Fruit fly (Drosophila melanogaster): Measurements from ENCODE around the gene CG9706.

The CG9706 gene

dm6 chr3L:16782789-16783188 lies at the start of gene CG9706:
Gene CG9706 (plus strand): TSS chr3L:16783010.
- no peak for TF ChIP-seq ttk (optimal IDR thresholded peaks at IDR 0.05)
- TF ChIP-seq h (optimal IDR thresholded peaks at IDR 0.05) = no peak
- TF ChIP-seq Sin3A (optimal IDR thresholded peaks at IDR 0.05) = no peak
- no peak for TF ChIP-seq psq (optimal IDR thresholded peaks at IDR 0.05)
- no peak for TF ChIP-seq Myc (optimal IDR thresholded peaks at IDR 0.05)
- TF ChIP-seq insv (optimal IDR thresholded peaks at IDR 0.05) = no peak

dm6 chr3L:16733246-16733645 lies 49.6 kb upstream of the CG9706 start, which contains the start of gene CG9701:
Gene CG9701 (plus strand): TSS chr3L:16733546.
- TF ChIP-seq psq (optimal IDR thresholded peaks at IDR 0.05) (no peak), insv (optimal IDR thresholded peaks at IDR 0.05) (no peak), h (optimal IDR thresholded peaks at IDR 0.05) (no peak), Sin3A (optimal IDR thresholded peaks at IDR 0.05) (no peak), ttk (optimal IDR thresholded peaks at IDR 0.05) (no peak), Myc (optimal IDR thresholded peaks at IDR 0.05) (no peak)

- no peak for TF ChIP-seq psq (optimal IDR thresholded peaks at IDR 0.05)
- TF ChIP-seq insv (optimal IDR thresholded peaks at IDR 0.05) = no peak
- TF ChIP-seq Sin3A (optimal IDR thresholded peaks at IDR 0.05) = no peak
- TF ChIP-seq Myc (optimal IDR thresholded peaks at IDR 0.05) = no peak
- TF ChIP-seq h (optimal IDR thresholded peaks at IDR 0.05) = no peak
- no peak for TF ChIP-seq ttk (optimal IDR thresholded peaks at IDR 0.05)
Observed at dm6 chr3L:16741660-16742059, 41.1 kb upstream of the CG9706 start.

- no peak for TF ChIP-seq h (optimal IDR thresholded peaks at IDR 0.05)
- TF ChIP-seq psq (optimal IDR thresholded peaks at IDR 0.05) = no peak
- no peak for TF ChIP-seq Myc (optimal IDR thresholded peaks at IDR 0.05)
- no peak for TF ChIP-seq ttk (optimal IDR thresholded peaks at IDR 0.05)
- no peak for TF ChIP-seq insv (optimal IDR thresholded peaks at IDR 0.05)
- no peak for TF ChIP-seq Sin3A (optimal IDR thresholded peaks at IDR 0.05)
Observed at dm6 chr3L:16743906-16744704, 38.7 kb upstream of the CG9706 start.

- TF ChIP-seq Myc (optimal IDR thresholded peaks at IDR 0.05) = no peak
- no peak for TF ChIP-seq ttk (optimal IDR thresholded peaks at IDR 0.05)
- TF ChIP-seq insv (optimal IDR thresholded peaks at IDR 0.05) = no peak
- TF ChIP-seq psq (optimal IDR thresholded peaks at IDR 0.05) = no peak
Observed at dm6 chr3L:16746586-16747383, 36.0 kb upstream of the CG9706 start.

dm6 chr3L:16748343-16748742 lies 34.5 kb upstream of the CG9706 start:
- no peak for TF ChIP-seq Sin3A (optimal IDR thresholded peaks at IDR 0.05)

dm6 chr3L:16749726-16750125 lies 33.1 kb upstream of the CG9706 start:
- TF ChIP-seq Sin3A (optimal IDR thresholded peaks at IDR 0.05) = no peak
- no peak for TF ChIP-seq psq (optimal IDR thresholded peaks at IDR 0.05)
- no peak for TF ChIP-seq Myc (optimal IDR thresholded peaks at IDR 0.05)
- no peak for TF ChIP-seq insv (optimal IDR thresholded peaks at IDR 0.05)
- no peak for TF ChIP-seq ttk (optimal IDR thresholded peaks at IDR 0.05)
- no peak for TF ChIP-seq h (optimal IDR thresholded peaks at IDR 0.05)

dm6 chr3L:16750750-16751149 lies 32.1 kb upstream of the CG9706 start:
- no peak for TF ChIP-seq psq (optimal IDR thresholded peaks at IDR 0.05)
- no peak for TF ChIP-seq Sin3A (optimal IDR thresholded peaks at IDR 0.05)
- no peak for TF ChIP-seq ttk (optimal IDR thresholded peaks at IDR 0.05)
- TF ChIP-seq insv (optimal IDR thresholded peaks at IDR 0.05) = no peak
- no peak for TF ChIP-seq Myc (optimal IDR thresholded peaks at IDR 0.05)
- no peak for TF ChIP-seq h (optimal IDR thresholded peaks at IDR 0.05)

- TF ChIP-seq Sin3A (optimal IDR thresholded peaks at IDR 0.05) (no peak), ttk (optimal IDR thresholded peaks at IDR 0.05) (no peak), Myc (optimal IDR thresholded peaks at IDR 0.05) (no peak), h (optimal IDR thresholded peaks at IDR 0.05) (no peak), psq (optimal IDR thresholded peaks at IDR 0.05) (no peak), insv (optimal IDR thresholded peaks at IDR 0.05) (no peak)
Observed at dm6 chr3L:16751487-16752054, 31.2 kb upstream of the CG9706 start.

- TF ChIP-seq Sin3A (optimal IDR thresholded peaks at IDR 0.05) = no peak
- TF ChIP-seq h (optimal IDR thresholded peaks at IDR 0.05) = no peak
- no peak for TF ChIP-seq psq (optimal IDR thresholded peaks at IDR 0.05)
- no peak for TF ChIP-seq Myc (optimal IDR thresholded peaks at IDR 0.05)
- TF ChIP-seq ttk (optimal IDR thresholded peaks at IDR 0.05) = no peak
- TF ChIP-seq insv (optimal IDR thresholded peaks at IDR 0.05) = no peak
Observed at dm6 chr3L:16752402-16753096, 30.3 kb upstream of the CG9706 start.

- no peak for TF ChIP-seq insv (optimal IDR thresholded peaks at IDR 0.05)
- TF ChIP-seq h (optimal IDR thresholded peaks at IDR 0.05) = no peak
- TF ChIP-seq Myc (optimal IDR thresholded peaks at IDR 0.05) = no peak
- no peak for TF ChIP-seq psq (optimal IDR thresholded peaks at IDR 0.05)
- no peak for TF ChIP-seq ttk (optimal IDR thresholded peaks at IDR 0.05)
- TF ChIP-seq Sin3A (optimal IDR thresholded peaks at IDR 0.05) = no peak
Observed at dm6 chr3L:16755189-16755588, 27.6 kb upstream of the CG9706 start, which contains the start of gene CG42852. Gene CG42852 (plus strand): TSS chr3L:16755489.

Data from Kc167 (cell line).